Fruit fly (Drosophila melanogaster) whole organism, embryonic: ENCODE measurements around the gene CG18508.
A peak's percentile ranks its signal among the peaks of the same experiment; 100 is the strongest.

Experiments used
- B-H1 ChIP-seq: fragments of 200-800 bp; sonication (Bioruptor generic); IDR thresholded peaks from 3 replicates; pipeline ENCODE4 v1.3.6; 2022; ENCODE audit warnings: missing biosample characterization, missing genetic modification characterization
- CG11560 ChIP-seq: fragments of 200-800 bp; sonication (Bioruptor generic); IDR thresholded peaks from 3 replicates; pipeline ENCODE4 v1.3.6; 2022; ENCODE audit warnings: missing biosample characterization, missing genetic modification characterization
- CG13624 ChIP-seq: fragments of 200-800 bp; sonication (Bioruptor generic); optimal IDR thresholded peaks from 2 replicates; lab custom pipeline; 2016; ENCODE audit warnings: missing biosample characterization, missing genetic modification characterization
- CG14050 ChIP-seq: fragments of 200-800 bp; sonication (Bioruptor generic); IDR thresholded peaks from 3 replicates; pipeline ENCODE4 v1.3.6; 2022; ENCODE audit warnings: missing biosample characterization, missing genetic modification characterization
- CG14441 ChIP-seq: fragments of 200-800 bp; sonication (Bioruptor generic); IDR thresholded peaks from 2 replicates; pipeline ENCODE4 v1.3.6; 2022; ENCODE audit warnings: missing biosample characterization, missing genetic modification characterization
- CG1647 ChIP-seq: fragments of 200-800 bp; sonication (Bioruptor generic); optimal IDR thresholded peaks from 3 replicates; lab custom pipeline; 2016; ENCODE audit warnings: missing biosample characterization, missing genetic modification characterization
- CG16863 ChIP-seq: fragments of 200-800 bp; sonication (Bioruptor generic); optimal IDR thresholded peaks from 3 replicates; lab custom pipeline; 2016; ENCODE audit warnings: missing biosample characterization, missing genetic modification characterization
- CG17802 ChIP-seq: fragments of 200-800 bp; sonication (Bioruptor generic); optimal IDR thresholded peaks from 2 replicates; lab custom pipeline; 2018; ENCODE audit warnings: missing biosample characterization, mild to moderate bottlenecking, missing genetic modification characterization, moderate library complexity
- CG18262 ChIP-seq: fragments of 200-800 bp; optimal IDR thresholded peaks from 3 replicates; lab custom pipeline; 2019; ENCODE audit warnings: missing biosample characterization, mild to moderate bottlenecking, missing genetic modification characterization, moderate library complexity
- CG2889 ChIP-seq: fragments of 200-800 bp; sonication (Bioruptor generic); IDR thresholded peaks from 3 replicates; pipeline ENCODE4 v1.3.6; 2022; ENCODE audit warnings: missing biosample characterization, missing genetic modification characterization
- CG31224 ChIP-seq: fragments of 200-800 bp; sonication (Bioruptor generic); IDR thresholded peaks from 2 replicates; pipeline ENCODE4 v1.3.6; 2022; ENCODE audit warnings: missing biosample characterization, missing genetic modification characterization
- CG3163 ChIP-seq: fragments of 200-800 bp; sonication (Bioruptor generic); optimal IDR thresholded peaks from 3 replicates; lab custom pipeline; 2016; ENCODE audit warnings: missing biosample characterization, missing genetic modification characterization
- CG34224 ChIP-seq: fragments of 200-800 bp; sonication (Bioruptor generic); IDR thresholded peaks from 3 replicates; pipeline ENCODE4 v1.3.6; 2022; ENCODE audit warnings: missing biosample characterization, missing genetic modification characterization; ENCODE audit not compliant: partially characterized antibody
- CG3847 ChIP-seq: fragments of 200-800 bp; sonication (Bioruptor generic); IDR thresholded peaks from 2 replicates; pipeline ENCODE4 v1.3.6; 2022; ENCODE audit warnings: missing biosample characterization, missing genetic modification characterization
- CG42726 ChIP-seq: fragments of 200-800 bp; sonication (Bioruptor generic); IDR thresholded peaks from 2 replicates; pipeline ENCODE4 v1.3.6; 2022; ENCODE audit warnings: missing biosample characterization, missing genetic modification characterization; ENCODE audit not compliant: partially characterized antibody
- CG4328 ChIP-seq: fragments of 200-800 bp; sonication (Bioruptor generic); optimal IDR thresholded peaks from 3 replicates; lab custom pipeline; 2017; ENCODE audit warnings: missing biosample characterization, missing genetic modification reagents, missing genetic modification characterization
- CG7372 ChIP-seq: fragments of 200-800 bp; sonication (Bioruptor generic); IDR thresholded peaks from 2 replicates; pipeline ENCODE4 v1.3.6; 2022; ENCODE audit warnings: missing biosample characterization, missing genetic modification characterization
- CG7963 ChIP-seq: fragments of 200-800 bp; sonication (Bioruptor generic); IDR thresholded peaks from 3 replicates; pipeline ENCODE4 v1.3.6; 2022; ENCODE audit warnings: missing biosample characterization, missing genetic modification characterization; ENCODE audit not compliant: partially characterized antibody
- CG8290 ChIP-seq, 3 experiments: fragments of 200-800 bp; sonication (Bioruptor generic); optimal IDR thresholded peaks; 2 replicates each; lab custom pipeline; 2016 to 2019; ENCODE audit warnings: missing biosample characterization in 3 of 3, missing genetic modification characterization in 3 of 3, mild to moderate bottlenecking in 2 of 3, moderate library complexity in 1 of 3
- CG9797 ChIP-seq: fragments of 200-800 bp; sonication (Bioruptor generic); optimal IDR thresholded peaks from 3 replicates; lab custom pipeline; 2018; ENCODE audit warnings: missing biosample characterization, mild to moderate bottlenecking, missing genetic modification characterization
- CG9817 ChIP-seq: fragments of 200-800 bp; sonication (Bioruptor generic); optimal IDR thresholded peaks from 2 replicates; lab custom pipeline; 2018; ENCODE audit warnings: missing biosample characterization, mild to moderate bottlenecking, missing genetic modification characterization, moderate library complexity
- Lhr ChIP-seq: fragments of 200-800 bp; sonication (Bioruptor generic); optimal IDR thresholded peaks from 3 replicates; lab custom pipeline; 2017; ENCODE audit warnings: mild to moderate bottlenecking, missing biosample characterization, missing genetic modification reagents, missing genetic modification characterization
- Sox102F ChIP-seq: fragments of 200-800 bp; sonication (Bioruptor generic); optimal IDR thresholded peaks from 2 replicates; lab custom pipeline; 2018; ENCODE audit warnings: missing biosample characterization, mild to moderate bottlenecking, missing genetic modification characterization, moderate library complexity
- TFAM ChIP-seq: fragments of 200-800 bp; sonication (Bioruptor generic); optimal IDR thresholded peaks from 2 replicates; lab custom pipeline; 2017; ENCODE audit warnings: missing biosample characterization, missing genetic modification characterization, inconsistent platforms
- bbx ChIP-seq: fragments of 200-800 bp; sonication (Bioruptor generic); IDR thresholded peaks from 2 replicates; pipeline ENCODE4 v1.3.6; 2022; ENCODE audit warnings: missing biosample characterization, missing genetic modification characterization; ENCODE audit not compliant: partially characterized antibody
- bowl ChIP-seq: fragments of 200-800 bp; sonication (Bioruptor generic); IDR thresholded peaks from 2 replicates; pipeline ENCODE4 v1.3.6; 2022; ENCODE audit warnings: missing biosample characterization, missing genetic modification characterization
- btn ChIP-seq: fragments of 200-800 bp; sonication (Bioruptor generic); optimal IDR thresholded peaks from 2 replicates; lab custom pipeline; 2016; ENCODE audit warnings: missing biosample characterization, missing genetic modification characterization
- chm ChIP-seq: fragments of 200-800 bp; sonication (Bioruptor generic); IDR thresholded peaks from 2 replicates; pipeline ENCODE4 v1.3.6; 2022; ENCODE audit warnings: missing biosample characterization, missing genetic modification characterization
- crc ChIP-seq: fragments of 200-800 bp; sonication (Bioruptor generic); optimal IDR thresholded peaks from 2 replicates; lab custom pipeline; 2016; ENCODE audit warnings: missing biosample characterization, missing genetic modification characterization
- croc ChIP-seq: fragments of 200-800 bp; sonication (Bioruptor generic); conservative IDR thresholded peaks from 3 replicates; pipeline ENCODE4 v1.3.6; 2022; ENCODE audit warnings: missing biosample characterization, missing genetic modification characterization
- crp ChIP-seq, 2 experiments: fragments of 200-800 bp; sonication (Bioruptor generic); optimal IDR thresholded peaks; 2 replicates in 1 of 2; 3 replicates in 1 of 2; lab custom pipeline; 2017; ENCODE audit warnings: missing biosample characterization in 2 of 2, missing genetic modification characterization in 2 of 2, mild to moderate bottlenecking in 1 of 2, moderate library complexity in 1 of 2
- da ChIP-seq: fragments of 200-800 bp; sonication (Bioruptor generic); optimal IDR thresholded peaks from 2 replicates; lab custom pipeline; 2016; ENCODE audit warnings: missing biosample characterization, missing genetic modification characterization
- fd3F ChIP-seq: fragments of 200-800 bp; sonication (Bioruptor generic); optimal IDR thresholded peaks from 2 replicates; lab custom pipeline; 2018; ENCODE audit warnings: missing biosample characterization, mild to moderate bottlenecking, missing genetic modification characterization, moderate library complexity
- fu2 ChIP-seq: fragments of 200-800 bp; sonication (Bioruptor generic); optimal IDR thresholded peaks from 2 replicates; lab custom pipeline; 2016; ENCODE audit warnings: missing biosample characterization, missing genetic modification characterization
- gcm ChIP-seq: fragments of 200-800 bp; sonication (Bioruptor generic); optimal IDR thresholded peaks from 2 replicates; lab custom pipeline; 2019; ENCODE audit warnings: missing biosample characterization, mild to moderate bottlenecking, missing genetic modification characterization, moderate library complexity
- gfzf ChIP-seq: fragments of 200-800 bp; sonication (Bioruptor generic); optimal IDR thresholded peaks from 2 replicates; lab custom pipeline; 2016; ENCODE audit warnings: missing biosample characterization, mild to moderate bottlenecking, missing genetic modification characterization, moderate library complexity
- knrl ChIP-seq: fragments of 200-800 bp; sonication (Bioruptor generic); IDR thresholded peaks from 3 replicates; pipeline ENCODE4 v1.3.6; 2022; ENCODE audit warnings: missing biosample characterization, missing genetic modification characterization; ENCODE audit not compliant: partially characterized antibody
- mam ChIP-seq: fragments of 200-800 bp; sonication (Bioruptor generic); optimal IDR thresholded peaks from 3 replicates; lab custom pipeline; 2016; ENCODE audit warnings: missing biosample characterization, missing genetic modification characterization
- nau ChIP-seq: fragments of 200-800 bp; sonication (Bioruptor generic); optimal IDR thresholded peaks from 3 replicates; lab custom pipeline; 2017; ENCODE audit warnings: missing biosample characterization, mild to moderate bottlenecking, missing genetic modification characterization, missing genetic modification reagents
- org-1 ChIP-seq: fragments of 200-800 bp; sonication (Bioruptor generic); optimal IDR thresholded peaks from 2 replicates; lab custom pipeline; 2017; ENCODE audit warnings: missing biosample characterization, missing genetic modification characterization
- phol ChIP-seq: fragments of 200-800 bp; sonication (Bioruptor generic); optimal IDR thresholded peaks from 3 replicates; lab custom pipeline; 2018; ENCODE audit warnings: missing biosample characterization, mild to moderate bottlenecking, missing genetic modification characterization, moderate library complexity
- pros ChIP-seq: fragments of 200-800 bp; sonication (Bioruptor generic); optimal IDR thresholded peaks from 3 replicates; lab custom pipeline; 2019; ENCODE audit warnings: missing biosample characterization, mild to moderate bottlenecking, missing genetic modification characterization, moderate library complexity
- run ChIP-seq: fragments of 200-800 bp; sonication (Bioruptor generic); optimal IDR thresholded peaks from 3 replicates; lab custom pipeline; 2018; ENCODE audit warnings: missing biosample characterization, mild to moderate bottlenecking, missing genetic modification characterization
- sens ChIP-seq: fragments of 200-800 bp; sonication (Bioruptor generic); peaks from one replicate; lab custom pipeline; 2016; ENCODE audit warnings: missing biosample characterization, missing genetic modification characterization
- slbo ChIP-seq: fragments of 200-800 bp; sonication (Bioruptor generic); IDR thresholded peaks from 2 replicates; pipeline ENCODE4 v1.3.6; 2022; ENCODE audit warnings: missing biosample characterization, missing genetic modification characterization
- tgo ChIP-seq: fragments of 200-800 bp; sonication (Bioruptor generic); IDR thresholded peaks from 3 replicates; pipeline ENCODE4 v1.3.6; 2022; ENCODE audit warnings: missing biosample characterization, missing genetic modification characterization
- tna ChIP-seq: fragments of 200-800 bp; sonication (Bioruptor generic); IDR thresholded peaks from 2 replicates; pipeline ENCODE4 v1.3.6; 2022; ENCODE audit warnings: missing biosample characterization, missing genetic modification characterization; ENCODE audit not compliant: partially characterized antibody
- ttk ChIP-seq: fragments of 200-800 bp; sonication (Bioruptor generic); IDR thresholded peaks from 2 replicates; pipeline ENCODE4 v2.1.2; 2022; ENCODE audit warnings: missing biosample characterization, missing genetic modification characterization
- twi ChIP-seq: fragments of 200-800 bp; optimal IDR thresholded peaks from 2 replicates; lab custom pipeline; 2019; ENCODE audit warnings: missing biosample characterization, mild to moderate bottlenecking, missing genetic modification characterization, moderate library complexity
- usp ChIP-seq: fragments of >200 bp; optimal IDR thresholded peaks from 2 replicates; lab custom pipeline; 2017; ENCODE audit warnings: missing biosample characterization, missing genetic modification characterization
- vfl ChIP-seq: fragments of 200-800 bp; sonication (Bioruptor generic); optimal IDR thresholded peaks from 2 replicates; lab custom pipeline; 2016; ENCODE audit warnings: missing biosample characterization, missing genetic modification characterization

The CG18508 gene

dm6 chrX:3173072-3173471 is at the start of gene CG18508 (continued):
- no peak for TF ChIP-seq phol (tag; lab: Kevin White, UChicago)
- TF ChIP-seq CG18262 (tag; lab: Kevin White, UChicago) = no peak
- TF ChIP-seq tgo (GFP tag; lab: Robert Waterston, UW) = no peak
- TF ChIP-seq CG16863 (GFP tag; lab: Kevin White, UChicago) = no peak
- TF ChIP-seq da (GFP tag; lab: Kevin White, UChicago) = no peak
- TF ChIP-seq twi (tag; lab: Kevin White, UChicago) = no peak
- TF ChIP-seq CG8290 (GFP tag; optimal IDR thresholded peaks at IDR 0.05; lab: Kevin White, UChicago) = no peak
- TF ChIP-seq CG8290 (tag; optimal IDR thresholded peaks at IDR 0.05; lab: Kevin White, UChicago) = no peak
- no peak for TF ChIP-seq fd3F
- TF ChIP-seq fu2 (GFP tag; lab: Kevin White, UChicago) = no peak
- TF ChIP-seq CG3163 (GFP tag; lab: Kevin White, UChicago) = no peak
- peak; percentile 24; the same call in 1 of the 2 replicates for TF ChIP-seq CG3847 (GFP tag; lab: Robert Waterston, UW)
- no peak for TF ChIP-seq vfl (GFP tag; lab: Kevin White, UChicago)
- no peak for TF ChIP-seq CG2889 (GFP tag; lab: Robert Waterston, UW)
- TF ChIP-seq CG14050 (GFP tag; lab: Robert Waterston, UW) = no peak
- no peak for TF ChIP-seq run (tag; lab: Kevin White, UChicago)
- TF ChIP-seq Sox102F (GFP tag; lab: Kevin White, UChicago) = no peak
- peak; percentile 44 for TF ChIP-seq CG9797 (GFP tag; lab: Kevin White, UChicago)
- TF ChIP-seq gcm (GFP tag; lab: Kevin White, UChicago) = no peak
- TF ChIP-seq slbo (GFP tag; lab: Robert Waterston, UW) = peak; percentile 36
- no peak for TF ChIP-seq crc
- TF ChIP-seq CG14441 (GFP tag; lab: Robert Waterston, UW) = no peak
- no peak for TF ChIP-seq TFAM
- TF ChIP-seq usp (GFP tag; lab: Kevin White, UChicago) = no peak
- TF ChIP-seq CG1647 (GFP tag; lab: Kevin White, UChicago) = no peak
- TF ChIP-seq org-1 (GFP tag; lab: Kevin White, UChicago) = no peak
- TF ChIP-seq bowl (GFP tag; lab: Robert Waterston, UW) = no peak
- TF ChIP-seq sens = peak; percentile 64
- no peak for TF ChIP-seq CG4328 (GFP tag; lab: Kevin White, UChicago)
- TF ChIP-seq mam (GFP tag; lab: Kevin White, UChicago) = peak; percentile 23
- TF ChIP-seq bbx (GFP tag; lab: Robert Waterston, UW) = no peak
- no peak for TF ChIP-seq nau (GFP tag; lab: Kevin White, UChicago)
- TF ChIP-seq CG9817 = peak; percentile 15
- no peak for TF ChIP-seq CG17802 (tag; lab: Kevin White, UChicago)
- no peak for TF ChIP-seq CG31224
- TF ChIP-seq CG7963 (GFP tag; lab: Robert Waterston, UW) = no peak
- no peak for TF ChIP-seq chm
- no peak for TF ChIP-seq crp (GFP tag; optimal IDR thresholded peaks at IDR 0.05; lab: Kevin White, UChicago)
- TF ChIP-seq croc (GFP tag; lab: Robert Waterston, UW) = no peak
- TF ChIP-seq B-H1 = no peak
- TF ChIP-seq knrl (GFP tag; lab: Robert Waterston, UW) = peak; percentile 30; the same call in 2 of the 3 replicates
- TF ChIP-seq CG34224 (GFP tag; lab: Robert Waterston, UW) = no peak
- TF ChIP-seq ttk (GFP tag; lab: Robert Waterston, UW) = no peak
- no peak for TF ChIP-seq tna
- no peak for TF ChIP-seq CG42726 (GFP tag; lab: Robert Waterston, UW)
- no peak for TF ChIP-seq CG13624
- no peak for TF ChIP-seq CG7372 (GFP tag; lab: Robert Waterston, UW)
- TF ChIP-seq CG11560 (tag; lab: Robert Waterston, UW) = no peak
- peak; percentile 94 for TF ChIP-seq gfzf (GFP tag; lab: Kevin White, UChicago)
- TF ChIP-seq btn (GFP tag; lab: Kevin White, UChicago) = no peak
- peak; percentile 71 for TF ChIP-seq Lhr (GFP tag; lab: Kevin White, UChicago)
- TF ChIP-seq pros (GFP tag; lab: Kevin White, UChicago) = no peak
